Fruit fly (Drosophila melanogaster) whole organism, embryonic: Measurements from ENCODE around the gene CG6511.

Experiments used
- CG11456 ChIP-seq: fragments of 200-800 bp; sonication (Bioruptor generic); IDR thresholded peaks from 3 replicates; pipeline ENCODE4 v1.3.6; 2022; ENCODE audit warnings: missing biosample characterization, missing genetic modification characterization
- CG11504 ChIP-seq: fragments of 200-800 bp; sonication (Bioruptor generic); optimal IDR thresholded peaks from 3 replicates; lab custom pipeline; 2019; ENCODE audit warnings: missing biosample characterization, mild to moderate bottlenecking, missing genetic modification characterization, moderate library complexity
- CG12104 ChIP-seq: fragments of 200-800 bp; sonication (Bioruptor generic); optimal IDR thresholded peaks from 3 replicates; lab custom pipeline; 2016; ENCODE audit warnings: missing biosample characterization, missing genetic modification characterization
- CG13424 ChIP-seq: fragments of 200-800 bp; sonication (Bioruptor generic); optimal IDR thresholded peaks from 2 replicates; lab custom pipeline; 2019; ENCODE audit warnings: missing biosample characterization, mild to moderate bottlenecking, missing genetic modification characterization, moderate library complexity
- CG15269 ChIP-seq: fragments of 200-800 bp; sonication (Bioruptor generic); optimal IDR thresholded peaks from 2 replicates; lab custom pipeline; 2018; ENCODE audit warnings: missing biosample characterization, mild to moderate bottlenecking, missing genetic modification characterization, moderate library complexity
- CG15514 ChIP-seq: fragments of 200-800 bp; sonication (Bioruptor generic); optimal IDR thresholded peaks from 3 replicates; lab custom pipeline; 2017; ENCODE audit warnings: missing biosample characterization, missing genetic modification characterization, mild to moderate bottlenecking, moderate library complexity, missing genetic modification reagents
- CG1792 ChIP-seq: fragments of 200-800 bp; sonication (Bioruptor generic); optimal IDR thresholded peaks from 2 replicates; lab custom pipeline; 2016; ENCODE audit warnings: missing biosample characterization, missing genetic modification characterization
- CG31441 ChIP-seq: fragments of 200-800 bp; sonication (Bioruptor generic); IDR thresholded peaks from 2 replicates; pipeline ENCODE4 v1.3.6; 2022; ENCODE audit warnings: missing biosample characterization, missing genetic modification characterization
- CG33557 ChIP-seq: fragments of 200-800 bp; sonication (Bioruptor generic); optimal IDR thresholded peaks from 2 replicates; lab custom pipeline; 2019; ENCODE audit warnings: missing biosample characterization, mild to moderate bottlenecking, missing genetic modification characterization, moderate library complexity
- CG4707 ChIP-seq: fragments of 200-800 bp; sonication (Bioruptor generic); optimal IDR thresholded peaks from 2 replicates; lab custom pipeline; 2018; ENCODE audit warnings: missing biosample characterization, mild to moderate bottlenecking, missing genetic modification characterization, moderate library complexity
- CG6272 ChIP-seq: fragments of 200-800 bp; sonication (Bioruptor generic); IDR thresholded peaks from 2 replicates; pipeline ENCODE4 v1.3.6; 2022; ENCODE audit warnings: missing biosample characterization, missing genetic modification characterization
- CG6765 ChIP-seq: fragments of 200-800 bp; sonication (Bioruptor generic); optimal IDR thresholded peaks from 3 replicates; lab custom pipeline; 2017; ENCODE audit warnings: missing biosample characterization, mild to moderate bottlenecking, missing genetic modification characterization
- CG6791 ChIP-seq: fragments of 200-800 bp; sonication (Bioruptor generic); IDR thresholded peaks from 3 replicates; pipeline ENCODE4 v1.3.6; 2022; ENCODE audit warnings: missing biosample characterization, missing genetic modification characterization; ENCODE audit not compliant: partially characterized antibody
- CG7357 ChIP-seq: fragments of 200-800 bp; sonication (Bioruptor generic); IDR thresholded peaks from 3 replicates; pipeline ENCODE4 v1.3.6; 2022; ENCODE audit warnings: missing biosample characterization, missing genetic modification characterization
- CG7372 ChIP-seq: fragments of 200-800 bp; sonication (Bioruptor generic); IDR thresholded peaks from 2 replicates; pipeline ENCODE4 v1.3.6; 2022; ENCODE audit warnings: missing biosample characterization, missing genetic modification characterization
- CG7786 ChIP-seq: fragments of 200-800 bp; sonication (Bioruptor generic); optimal IDR thresholded peaks from 2 replicates; lab custom pipeline; 2016; ENCODE audit warnings: missing biosample characterization, missing genetic modification characterization
- CG7839 ChIP-seq: fragments of 200-800 bp; sonication (Bioruptor generic); optimal IDR thresholded peaks from 3 replicates; lab custom pipeline; 2018; ENCODE audit warnings: missing biosample characterization, mild to moderate bottlenecking, missing genetic modification characterization, moderate library complexity
- CG8290 ChIP-seq, 3 experiments: fragments of 200-800 bp; sonication (Bioruptor generic); optimal IDR thresholded peaks; 2 replicates each; lab custom pipeline; 2016 to 2019; ENCODE audit warnings: missing biosample characterization in 3 of 3, missing genetic modification characterization in 3 of 3, mild to moderate bottlenecking in 2 of 3, moderate library complexity in 1 of 3
- CG9797 ChIP-seq: fragments of 200-800 bp; sonication (Bioruptor generic); optimal IDR thresholded peaks from 3 replicates; lab custom pipeline; 2018; ENCODE audit warnings: missing biosample characterization, mild to moderate bottlenecking, missing genetic modification characterization
- Camta ChIP-seq: fragments of 200-800 bp; sonication (Bioruptor generic); optimal IDR thresholded peaks from 2 replicates; lab custom pipeline; 2016; ENCODE audit warnings: missing biosample characterization, missing genetic modification characterization
- Ets65A ChIP-seq: fragments of 200-800 bp; sonication (Bioruptor generic); peaks from one replicate; lab custom pipeline; 2016; ENCODE audit warnings: missing biosample characterization, missing genetic modification characterization
- Gug ChIP-seq: fragments of 200-800 bp; sonication (Bioruptor generic); IDR thresholded peaks from 4 replicates; pipeline ENCODE4 v1.3.6; 2022; ENCODE audit warnings: missing biosample characterization, missing genetic modification characterization
- HmgZ ChIP-seq: fragments of 200-800 bp; sonication (Bioruptor generic); optimal IDR thresholded peaks from 2 replicates; lab custom pipeline; 2018; ENCODE audit warnings: missing biosample characterization, mild to moderate bottlenecking, missing genetic modification characterization
- Mrtf ChIP-seq: fragments of 200-800 bp; sonication (Bioruptor generic); IDR thresholded peaks from 3 replicates; pipeline ENCODE4 v1.3.6; 2022; ENCODE audit warnings: missing biosample characterization, missing genetic modification characterization
- NfI ChIP-seq: fragments of 200-800 bp; sonication (Bioruptor generic); optimal IDR thresholded peaks from 3 replicates; lab custom pipeline; 2018; ENCODE audit warnings: missing biosample characterization, mild to moderate bottlenecking, missing genetic modification characterization, moderate library complexity
- Rx ChIP-seq: fragments of 200-800 bp; sonication (Bioruptor generic); IDR thresholded peaks from 2 replicates; pipeline ENCODE4 v1.3.6; 2022; ENCODE audit warnings: missing biosample characterization, missing genetic modification characterization
- Scr ChIP-seq: fragments of 200-800 bp; sonication (Bioruptor generic); IDR thresholded peaks from 2 replicates; pipeline ENCODE4 v1.3.6; 2022; ENCODE audit warnings: missing biosample characterization, missing genetic modification characterization; ENCODE audit not compliant: partially characterized antibody
- Sin3A ChIP-seq: fragments of >200 bp; optimal IDR thresholded peaks from 2 replicates; lab custom pipeline; 2018
- bcd ChIP-seq: fragments of 200-800 bp; sonication (Bioruptor generic); optimal IDR thresholded peaks from 2 replicates; lab custom pipeline; 2017; ENCODE audit warnings: missing biosample characterization, mild to moderate bottlenecking, missing genetic modification characterization
- cg ChIP-seq: fragments of 200-800 bp; sonication (Bioruptor generic); optimal IDR thresholded peaks from 3 replicates; lab custom pipeline; 2019; ENCODE audit warnings: missing biosample characterization, mild to moderate bottlenecking, missing genetic modification characterization, moderate library complexity
- chinmo ChIP-seq: fragments of 200-800 bp; sonication (Bioruptor generic); IDR thresholded peaks from 4 replicates; pipeline ENCODE4 v1.3.6; 2022; ENCODE audit warnings: missing biosample characterization, missing genetic modification characterization; ENCODE audit not compliant: partially characterized antibody
- chn ChIP-seq: fragments of 200-800 bp; sonication (Bioruptor generic); optimal IDR thresholded peaks from 2 replicates; lab custom pipeline; 2016; ENCODE audit warnings: missing biosample characterization, missing genetic modification characterization
- dmrt99B ChIP-seq: fragments of 200-800 bp; sonication (Bioruptor generic); optimal IDR thresholded peaks from 2 replicates; lab custom pipeline; 2018; ENCODE audit warnings: missing biosample characterization, mild to moderate bottlenecking, missing genetic modification characterization, moderate library complexity
- fd102C ChIP-seq: fragments of 200-800 bp; sonication (Bioruptor generic); optimal IDR thresholded peaks from 2 replicates; lab custom pipeline; 2018; ENCODE audit warnings: missing biosample characterization, mild to moderate bottlenecking, missing genetic modification characterization, moderate library complexity
- gsb ChIP-seq: fragments of 200-800 bp; sonication (Bioruptor generic); IDR thresholded peaks from 2 replicates; pipeline ENCODE4 v1.3.6; 2022; ENCODE audit warnings: missing biosample characterization, missing genetic modification characterization
- kah ChIP-seq: fragments of 200-800 bp; sonication (Bioruptor generic); optimal IDR thresholded peaks from 2 replicates; lab custom pipeline; 2018; ENCODE audit warnings: missing biosample characterization, mild to moderate bottlenecking, missing genetic modification characterization
- lola ChIP-seq, 3 experiments: fragments of >200 bp in 2 of 3; fragments of 200-800 bp in 1 of 3; sonication (Bioruptor generic) in 1 of 3; optimal IDR thresholded peaks; 2 replicates each; lab custom pipeline; 2017 to 2019; ENCODE audit warnings: missing biosample characterization in 3 of 3, missing genetic modification characterization in 3 of 3, mild to moderate bottlenecking in 1 of 3, moderate library complexity in 1 of 3
- nmo ChIP-seq: fragments of 200-800 bp; sonication (Bioruptor generic); optimal IDR thresholded peaks from 2 replicates; lab custom pipeline; 2018; ENCODE audit warnings: missing biosample characterization, mild to moderate bottlenecking, missing genetic modification characterization, moderate library complexity
- pan ChIP-seq, 4 experiments: fragments of >200 bp in 3 of 4; fragments of 200-800 bp in 1 of 4; sonication (Bioruptor generic) in 1 of 4; optimal IDR thresholded peaks in 3 of 4; IDR thresholded peaks in 1 of 4; 2 replicates each; pipeline versions ENCODE4 v1.3.6 to Lab custom; 2017 to 2022; ENCODE audit warnings: missing biosample characterization in 2 of 4, missing genetic modification characterization in 2 of 4, mixed read lengths in 1 of 4
- sd ChIP-seq: fragments of 200-800 bp; sonication (Bioruptor generic); optimal IDR thresholded peaks from 3 replicates; lab custom pipeline; 2018; ENCODE audit warnings: missing biosample characterization, mild to moderate bottlenecking, missing genetic modification characterization, moderate library complexity
- sens ChIP-seq: fragments of 200-800 bp; sonication (Bioruptor generic); peaks from one replicate; lab custom pipeline; 2016; ENCODE audit warnings: missing biosample characterization, missing genetic modification characterization
- slou ChIP-seq: fragments of 200-800 bp; sonication (Bioruptor generic); optimal IDR thresholded peaks from 3 replicates; lab custom pipeline; 2016; ENCODE audit warnings: missing biosample characterization, missing genetic modification characterization
- sob ChIP-seq: fragments of 200-800 bp; sonication (Bioruptor generic); IDR thresholded peaks from 2 replicates; pipeline ENCODE4 v1.3.6; 2022; ENCODE audit warnings: missing biosample characterization, missing genetic modification characterization
- stc ChIP-seq: fragments of 200-800 bp; sonication (Bioruptor generic); IDR thresholded peaks from 2 replicates; pipeline ENCODE4 v1.3.6; 2022; ENCODE audit warnings: missing biosample characterization, missing genetic modification characterization
- tap ChIP-seq: fragments of 200-800 bp; optimal IDR thresholded peaks from 3 replicates; lab custom pipeline; 2019; ENCODE audit warnings: missing biosample characterization, mild to moderate bottlenecking, missing genetic modification characterization, moderate library complexity
- tin ChIP-seq: fragments of 200-800 bp; sonication (Bioruptor generic); optimal IDR thresholded peaks from 3 replicates; lab custom pipeline; 2016; ENCODE audit warnings: missing biosample characterization, missing genetic modification characterization
- vfl ChIP-seq: fragments of 200-800 bp; sonication (Bioruptor generic); optimal IDR thresholded peaks from 2 replicates; lab custom pipeline; 2016; ENCODE audit warnings: missing biosample characterization, missing genetic modification characterization

The CG6511 gene

dm6 chr3L:8749676-8750654, 28.8 kb downstream of the CG6511 start, which contains the start of gene CG13306 (continued):
- TF ChIP-seq sd (tag; lab: Kevin White, UChicago) (peak; percentile 65), bcd (GFP tag; lab: Kevin White, UChicago) (no peak), CG6272 (GFP tag; lab: Robert Waterston, UW) (no peak), CG15269 (tag; lab: Kevin White, UChicago) (peak; percentile 28), CG33557 (GFP tag; lab: Kevin White, UChicago) (no peak), sens (GFP tag; lab: Kevin White, UChicago) (peak; percentile 50), chn (GFP tag; lab: Kevin White, UChicago) (no peak), CG15514 (no peak), Rx (GFP tag; lab: Robert Waterston, UW) (peak; percentile 34; the same call in 1 of the 2 replicates), CG7372 (peak; percentile 76), CG11456 (GFP tag; lab: Robert Waterston, UW) (0 out of 3 replicates have a peak, but pooled peaks have one; percentile 18), Sin3A (lab: Kevin White, UChicago) (no peak), CG6765 (GFP tag; lab: Kevin White, UChicago) (no peak), CG11504 (tag; lab: Kevin White, UChicago) (peak; percentile 1), kah (GFP tag; lab: Kevin White, UChicago) (peak; percentile 24), CG31441 (GFP tag; lab: Robert Waterston, UW) (no peak), CG8290 (GFP tag; optimal IDR thresholded peaks at IDR 0.05; lab: Kevin White, UChicago) (no peak), CG8290 (tag; optimal IDR thresholded peaks at IDR 0.05; lab: Kevin White, UChicago) (peak in 1 of 2 experiments; percentile 6), CG13424 (tag; lab: Kevin White, UChicago) (no peak), Ets65A (no peak), CG7839 (tag; lab: Kevin White, UChicago) (peak; percentile 25), cg (GFP tag; lab: Kevin White, UChicago) (no peak), tin (no peak), slou (GFP tag; lab: Kevin White, UChicago) (no peak), CG7357 (GFP tag; lab: Robert Waterston, UW) (no peak), chinmo (GFP tag; lab: Robert Waterston, UW) (0 out of 4 replicates have a peak, but pooled peaks have one; percentile 43), CG7786 (GFP tag; lab: Kevin White, UChicago) (no peak), Scr (GFP tag; lab: Robert Waterston, UW) (no peak), nmo (GFP tag; lab: Kevin White, UChicago) (no peak), Mrtf (GFP tag; lab: Robert Waterston, UW) (peak; percentile 54; the same call in 2 of the 3 replicates), CG6791 (GFP tag; lab: Robert Waterston, UW) (no peak), stc (GFP tag; lab: Robert Waterston, UW) (peak; percentile 50; the same call in 1 of the 2 replicates), HmgZ (tag; lab: Kevin White, UChicago) (no peak), fd102C (GFP tag; lab: Kevin White, UChicago) (no peak), gsb (GFP tag; lab: Robert Waterston, UW) (no peak), lola (GFP tag; optimal IDR thresholded peaks at IDR 0.05; lab: Kevin White, UChicago) (no peak), CG9797 (GFP tag; lab: Kevin White, UChicago) (no peak), CG12104 (GFP tag; lab: Kevin White, UChicago) (no peak), pan (optimal IDR thresholded peaks at IDR 0.05; lab: Kevin White, UChicago) (no peak), pan (GFP tag; optimal IDR thresholded peaks at IDR 0.05 in 1 of 2, IDR thresholded peaks at IDR 0.05 in 1 of 2) (peak in 1 of 2 experiments; percentile 57), CG4707 (no peak), Gug (GFP tag; lab: Robert Waterston, UW) (0 out of 4 replicates have a peak, but pooled peaks have one; percentile 15), CG1792 (no peak), dmrt99B (tag; lab: Kevin White, UChicago) (peak; percentile 42), Camta (GFP tag; lab: Kevin White, UChicago) (no peak), NfI (GFP tag; lab: Kevin White, UChicago) (no peak), sob (GFP tag; lab: Robert Waterston, UW) (peak; percentile 44; the same call in 1 of the 2 replicates), vfl (no peak), tap (no peak)
